Fruit fly (Drosophila melanogaster) whole organism: Measurements from ENCODE around the gene tefu.

ENCODE experiments used
- CG8478 ChIP-seq: fragments of >200 bp; optimal IDR thresholded peaks from 2 replicates; lab custom pipeline; 2018; ENCODE audit warnings: inconsistent platforms
- Dll ChIP-seq: fragments of >200 bp; optimal IDR thresholded peaks from 2 replicates; lab custom pipeline; 2017
- EcR ChIP-seq, 2 experiments: fragments of >200 bp; optimal IDR thresholded peaks; 2 replicates each; lab custom pipeline; 2017; ENCODE audit warnings: missing biosample characterization in 2 of 2, missing genetic modification characterization in 2 of 2, missing genetic modification reagents in 2 of 2
- pan ChIP-seq: fragments of >200 bp; optimal IDR thresholded peaks from 2 replicates; lab custom pipeline; 2017
- usp ChIP-seq: fragments of >200 bp; optimal IDR thresholded peaks from 2 replicates; lab custom pipeline; 2017; ENCODE audit warnings: missing biosample characterization, missing genetic modification characterization, mixed read lengths

DNA sequence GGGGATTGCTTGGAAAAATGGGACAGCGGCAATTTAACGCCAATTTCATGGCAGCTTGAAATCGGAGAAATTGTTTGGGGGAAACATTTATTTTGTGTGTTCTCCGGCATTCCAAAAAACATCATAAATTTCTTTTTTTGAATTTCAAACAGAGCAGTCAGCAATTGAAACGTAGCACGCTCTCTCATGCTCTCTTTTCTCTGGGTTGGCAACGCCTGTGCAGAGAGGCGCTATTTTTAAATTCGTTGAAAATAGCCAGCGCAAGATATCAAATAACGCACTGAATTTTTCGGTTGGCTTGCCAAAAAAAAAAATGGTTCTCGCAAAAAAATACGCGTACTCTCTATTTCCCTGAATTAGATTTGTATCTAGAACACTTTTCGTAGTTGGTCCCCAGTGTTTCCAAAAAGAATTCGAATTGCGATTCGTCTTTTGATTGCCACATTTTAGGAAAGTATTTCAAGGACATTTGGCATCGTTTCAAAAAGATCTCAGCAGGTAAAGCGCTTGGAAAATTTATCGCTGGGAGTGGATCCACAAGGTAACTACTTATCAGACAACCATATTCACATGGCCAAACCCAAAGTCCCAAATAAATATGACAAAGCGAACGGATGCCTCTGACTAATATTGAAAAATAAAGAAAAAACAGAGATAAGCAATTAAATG lies 44.1 kb upstream of the tefu start:
- no peak for TF ChIP-seq pan (lab: Kevin White, UChicago)
- TF ChIP-seq usp (GFP tag; lab: Kevin White, UChicago): no peak
- no peak for TF ChIP-seq EcR (GFP tag; optimal IDR thresholded peaks at IDR 0.05; lab: Kevin White, UChicago)
- TF ChIP-seq CG8478 (lab: Kevin White, UChicago): no peak
- no peak for TF ChIP-seq Dll (lab: Kevin White, UChicago)
